Worm (Caenorhabditis elegans) whole organism, L2 larva: ENCODE measurements around the gene C18D11.3.

ENCODE experiments used
- lin-39 ChIP-seq: fragments of 150-350 bp; optimal IDR thresholded peaks from 2 replicates; lab custom pipeline; 2014; ENCODE audit warnings: missing biosample characterization, missing genetic modification reagents, missing genetic modification characterization
- nhr-10 ChIP-seq: sonication (generic microtip); optimal IDR thresholded peaks from 2 replicates; lab custom pipeline; 2017; ENCODE audit warnings: missing biosample characterization, missing genetic modification characterization
- nhr-11 ChIP-seq: fragments of 150-350 bp; optimal IDR thresholded peaks from 2 replicates; lab custom pipeline; 2014; ENCODE audit warnings: missing biosample characterization, missing genetic modification characterization
- nhr-25 ChIP-seq: fragments of 150-350 bp; sonication (generic microtip); optimal IDR thresholded peaks from 3 replicates; lab custom pipeline; 2014; ENCODE audit warnings: missing biosample characterization, missing genetic modification characterization
- unc-55 ChIP-seq: fragments of 150-350 bp; sonication (generic microtip); optimal IDR thresholded peaks from 3 replicates; lab custom pipeline; 2014; ENCODE audit warnings: missing biosample characterization, missing genetic modification reagents, missing genetic modification characterization

DNA sequence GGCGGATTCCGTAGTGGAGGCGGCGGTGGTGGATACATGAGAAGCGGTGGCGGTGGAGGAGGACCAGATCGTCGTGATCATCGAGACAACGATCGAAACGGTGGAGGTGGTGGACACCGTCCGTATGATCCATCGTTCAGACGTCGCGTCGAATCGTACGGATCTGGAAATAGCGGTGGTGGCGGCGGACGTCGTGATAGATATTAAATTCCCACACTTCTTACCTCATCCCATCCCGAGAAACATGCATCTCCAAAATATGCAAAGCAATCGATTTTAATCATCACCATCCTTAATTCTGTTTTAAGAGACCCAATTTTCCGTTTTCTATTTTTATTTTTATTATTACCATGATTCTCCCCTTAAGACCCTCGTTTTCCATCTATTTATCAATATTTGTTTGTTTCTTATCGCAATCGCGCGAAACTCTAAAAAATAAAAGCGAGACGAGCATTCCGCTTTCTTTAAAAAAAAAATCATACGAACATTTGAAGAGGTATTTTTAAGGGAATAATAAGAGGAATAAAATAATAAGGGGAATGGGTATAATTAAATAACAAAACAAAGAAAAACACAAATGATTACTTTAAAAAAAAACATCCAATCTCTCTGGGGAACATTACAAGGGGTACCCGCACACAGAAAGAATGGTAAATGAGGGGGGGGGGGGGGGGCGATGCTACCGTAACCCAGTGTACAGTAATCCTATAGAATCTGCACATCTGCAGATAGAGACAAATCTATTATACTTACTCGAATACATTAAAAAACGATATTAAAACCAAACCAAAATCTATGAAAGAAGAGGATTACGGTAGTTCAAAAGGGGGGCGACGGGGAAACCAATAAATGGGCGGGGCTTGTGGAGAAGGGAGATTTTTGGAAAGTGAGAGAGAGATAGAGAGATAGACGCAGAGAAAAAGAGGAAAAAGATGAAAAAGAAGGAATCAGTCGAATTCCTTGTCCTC, 7.6 kb downstream of the C18D11.3 start:
- TF ChIP-seq nhr-10 (tag; lab: Kevin White, UChicago) (no peak), nhr-11 (no peak), nhr-25 (no peak), lin-39 (no peak), unc-55 (GFP tag; lab: Kevin White, UChicago) (no peak)
